Worm (Caenorhabditis elegans): Measurements from ENCODE around the gene stg-2.

DNA sequence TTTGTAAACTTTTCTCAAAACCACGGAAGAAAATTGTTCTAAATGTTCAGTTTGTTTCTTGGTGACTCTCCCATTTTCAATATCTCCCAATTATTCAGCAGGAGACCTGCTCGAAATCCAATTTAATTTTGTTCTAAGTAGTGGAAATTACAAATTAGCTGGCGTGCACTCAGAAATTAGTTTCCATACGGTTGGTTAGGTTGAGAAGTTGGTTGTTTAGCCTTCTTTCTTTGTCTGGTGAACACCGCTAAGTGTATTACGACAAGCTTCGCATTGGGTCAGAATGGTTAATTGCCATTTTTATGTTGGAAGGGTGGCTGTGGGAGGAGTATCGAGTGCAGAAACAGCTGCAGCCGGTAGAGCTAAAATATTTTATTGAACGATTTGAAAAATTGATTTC, 4.9 kb upstream of the stg-2 start:
- no peak for TF ChIP-seq unc-3 (GFP tag; conservative IDR thresholded peaks at IDR 0.05)
- no peak for TF ChIP-seq unc-3 (tag; optimal IDR thresholded peaks at IDR 0.05)
- no peak for TF ChIP-seq rnt-1 (tag; optimal IDR thresholded peaks at IDR 0.05)
